Fruit fly (Drosophila melanogaster) whole organism, embryonic: Measurements from ENCODE around the gene ppk7.

Source experiments
- Abd-B ChIP-seq: fragments of 200-800 bp; sonication (Bioruptor generic); optimal IDR thresholded peaks from 2 replicates; lab custom pipeline; 2018; ENCODE audit warnings: missing biosample characterization, mild to moderate bottlenecking, missing genetic modification characterization, moderate library complexity
- BtbVII ChIP-seq: fragments of 200-800 bp; sonication (Bioruptor generic); optimal IDR thresholded peaks from 3 replicates; lab custom pipeline; 2017; ENCODE audit warnings: missing biosample characterization, mild to moderate bottlenecking, missing genetic modification characterization
- C15 ChIP-seq: fragments of 200-800 bp; sonication (Bioruptor generic); IDR thresholded peaks from 3 replicates; pipeline ENCODE4 v1.3.6; 2022; ENCODE audit warnings: missing biosample characterization, missing genetic modification characterization
- CG10321 ChIP-seq: fragments of 200-800 bp; sonication (Bioruptor generic); IDR thresholded peaks from 2 replicates; pipeline ENCODE4 v1.3.6; 2022; ENCODE audit warnings: missing biosample characterization, missing genetic modification characterization
- CG11560 ChIP-seq: fragments of 200-800 bp; sonication (Bioruptor generic); IDR thresholded peaks from 3 replicates; pipeline ENCODE4 v1.3.6; 2022; ENCODE audit warnings: missing biosample characterization, missing genetic modification characterization
- CG11695 ChIP-seq: fragments of 200-800 bp; sonication (Bioruptor generic); IDR thresholded peaks from 3 replicates; pipeline ENCODE4 v1.3.6; 2022; ENCODE audit warnings: missing biosample characterization, missing genetic modification characterization
- CG12236 ChIP-seq: fragments of 200-800 bp; sonication (Bioruptor generic); optimal IDR thresholded peaks from 2 replicates; lab custom pipeline; 2016; ENCODE audit warnings: missing biosample characterization, missing genetic modification characterization
- CG13123 ChIP-seq: fragments of 200-800 bp; sonication (Bioruptor generic); optimal IDR thresholded peaks from 2 replicates; lab custom pipeline; 2016; ENCODE audit warnings: missing biosample characterization, missing genetic modification characterization
- CG14014 ChIP-seq: fragments of 200-800 bp; sonication (Bioruptor generic); IDR thresholded peaks from 2 replicates; pipeline ENCODE4 v1.3.6; 2022; ENCODE audit warnings: missing biosample characterization, missing genetic modification characterization
- CG15269 ChIP-seq: fragments of 200-800 bp; sonication (Bioruptor generic); optimal IDR thresholded peaks from 2 replicates; lab custom pipeline; 2018; ENCODE audit warnings: missing biosample characterization, mild to moderate bottlenecking, missing genetic modification characterization, moderate library complexity
- CG17186 ChIP-seq: fragments of 200-800 bp; sonication (Bioruptor generic); optimal IDR thresholded peaks from 3 replicates; lab custom pipeline; 2017; ENCODE audit warnings: missing biosample characterization, missing genetic modification reagents, missing genetic modification characterization
- CG17361 ChIP-seq: fragments of 200-800 bp; sonication (Bioruptor generic); IDR thresholded peaks from 3 replicates; pipeline ENCODE4 v1.3.6; 2022; ENCODE audit warnings: missing biosample characterization, missing genetic modification characterization
- CG17829 ChIP-seq: fragments of 200-800 bp; optimal IDR thresholded peaks from 2 replicates; lab custom pipeline; 2019; ENCODE audit warnings: missing biosample characterization, mild to moderate bottlenecking, missing genetic modification characterization, moderate library complexity
- CG18262 ChIP-seq: fragments of 200-800 bp; optimal IDR thresholded peaks from 3 replicates; lab custom pipeline; 2019; ENCODE audit warnings: missing biosample characterization, mild to moderate bottlenecking, missing genetic modification characterization, moderate library complexity
- CG18764 ChIP-seq: fragments of 200-800 bp; sonication (Bioruptor generic); optimal IDR thresholded peaks from 3 replicates; lab custom pipeline; 2016; ENCODE audit warnings: missing biosample characterization, missing genetic modification characterization
- CG42726 ChIP-seq: fragments of 200-800 bp; sonication (Bioruptor generic); IDR thresholded peaks from 2 replicates; pipeline ENCODE4 v1.3.6; 2022; ENCODE audit warnings: missing biosample characterization, missing genetic modification characterization; ENCODE audit not compliant: partially characterized antibody
- CG8359 ChIP-seq: fragments of 200-800 bp; sonication (Bioruptor generic); optimal IDR thresholded peaks from 2 replicates; lab custom pipeline; 2017; ENCODE audit warnings: missing biosample characterization, mild to moderate bottlenecking, missing genetic modification characterization, borderline replicate concordance
- CG9437 ChIP-seq: fragments of 200-800 bp; sonication (Bioruptor generic); optimal IDR thresholded peaks from 2 replicates; lab custom pipeline; 2018; ENCODE audit warnings: missing biosample characterization, mild to moderate bottlenecking, missing genetic modification characterization
- CG9727 ChIP-seq: fragments of 200-800 bp; sonication (Bioruptor generic); optimal IDR thresholded peaks from 3 replicates; lab custom pipeline; 2017; ENCODE audit warnings: missing biosample characterization, mild to moderate bottlenecking, missing genetic modification characterization
- CHES-1-like ChIP-seq: fragments of 200-800 bp; sonication (Bioruptor generic); optimal IDR thresholded peaks from 2 replicates; lab custom pipeline; 2016; ENCODE audit warnings: missing biosample characterization, missing genetic modification characterization
- D ChIP-seq, 2 experiments: fragments of 200-800 bp in 1 of 2; fragments of >200 bp in 1 of 2; sonication (Bioruptor generic) in 1 of 2; optimal IDR thresholded peaks; 2 replicates in 1 of 2; 3 replicates in 1 of 2; lab custom pipeline; 2017; ENCODE audit warnings: mild to moderate bottlenecking in 1 of 2, missing biosample characterization in 1 of 2, missing genetic modification characterization in 1 of 2, missing genetic modification reagents in 1 of 2
- Dp ChIP-seq: fragments of 200-800 bp; sonication (Bioruptor generic); optimal IDR thresholded peaks from 2 replicates; lab custom pipeline; 2018; ENCODE audit warnings: missing biosample characterization, mild to moderate bottlenecking, missing genetic modification characterization, moderate library complexity
- Dref ChIP-seq: fragments of 200-800 bp; sonication (Bioruptor generic); IDR thresholded peaks from 2 replicates; pipeline ENCODE4 v1.3.6; 2022; ENCODE audit warnings: missing biosample characterization, missing genetic modification characterization
- H15 ChIP-seq: fragments of 200-800 bp; sonication (Bioruptor generic); IDR thresholded peaks from 3 replicates; pipeline ENCODE4 v1.3.6; 2022; ENCODE audit warnings: missing biosample characterization, missing genetic modification characterization
- HLH3B ChIP-seq: fragments of 200-800 bp; sonication (Bioruptor generic); IDR thresholded peaks from 2 replicates; pipeline ENCODE4 v1.3.6; 2022; ENCODE audit warnings: missing biosample characterization, missing genetic modification characterization
- Lhr ChIP-seq: fragments of 200-800 bp; sonication (Bioruptor generic); optimal IDR thresholded peaks from 3 replicates; lab custom pipeline; 2017; ENCODE audit warnings: mild to moderate bottlenecking, missing biosample characterization, missing genetic modification reagents, missing genetic modification characterization
- YL-1 ChIP-seq: fragments of 200-800 bp; sonication (Bioruptor generic); optimal IDR thresholded peaks from 3 replicates; lab custom pipeline; 2017; ENCODE audit warnings: missing biosample characterization, mild to moderate bottlenecking, missing genetic modification characterization
- bsh ChIP-seq, 2 experiments: fragments of 200-800 bp; sonication (Bioruptor generic); optimal IDR thresholded peaks; 2 replicates each; lab custom pipeline; 2017 to 2018; ENCODE audit warnings: mild to moderate bottlenecking in 2 of 2, missing biosample characterization in 2 of 2, missing genetic modification characterization in 2 of 2, moderate library complexity in 1 of 2
- btn ChIP-seq: fragments of 200-800 bp; sonication (Bioruptor generic); optimal IDR thresholded peaks from 2 replicates; lab custom pipeline; 2016; ENCODE audit warnings: missing biosample characterization, missing genetic modification characterization
- cad ChIP-seq: fragments of >200 bp; optimal IDR thresholded peaks from 2 replicates; lab custom pipeline; 2017; ENCODE audit warnings: missing biosample characterization, missing genetic modification characterization
- cato ChIP-seq: fragments of 200-800 bp; sonication (Bioruptor generic); optimal IDR thresholded peaks from 2 replicates; lab custom pipeline; 2016; ENCODE audit warnings: missing biosample characterization, missing genetic modification characterization, borderline replicate concordance
- chm ChIP-seq: fragments of 200-800 bp; sonication (Bioruptor generic); IDR thresholded peaks from 2 replicates; pipeline ENCODE4 v1.3.6; 2022; ENCODE audit warnings: missing biosample characterization, missing genetic modification characterization
- corto ChIP-seq: fragments of 200-800 bp; sonication (Bioruptor generic); optimal IDR thresholded peaks from 2 replicates; lab custom pipeline; 2016; ENCODE audit warnings: missing biosample characterization, mild to moderate bottlenecking, missing genetic modification characterization, moderate library complexity
- gcm ChIP-seq: fragments of 200-800 bp; sonication (Bioruptor generic); optimal IDR thresholded peaks from 2 replicates; lab custom pipeline; 2019; ENCODE audit warnings: missing biosample characterization, mild to moderate bottlenecking, missing genetic modification characterization, moderate library complexity
- gsb-n ChIP-seq: fragments of 200-800 bp; sonication (Bioruptor generic); optimal IDR thresholded peaks from 3 replicates; lab custom pipeline; 2018; ENCODE audit warnings: missing biosample characterization, mild to moderate bottlenecking, missing genetic modification characterization
- hb ChIP-seq: fragments of 200-800 bp; sonication (Bioruptor generic); IDR thresholded peaks from 3 replicates; pipeline ENCODE4 v1.3.6; 2022; ENCODE audit warnings: missing biosample characterization, missing genetic modification characterization; ENCODE audit not compliant: partially characterized antibody
- jigr1 ChIP-seq: fragments of 200-800 bp; sonication (Bioruptor generic); IDR thresholded peaks from 3 replicates; pipeline ENCODE4 v1.3.6; 2022; ENCODE audit warnings: missing biosample characterization, missing genetic modification characterization
- lmd ChIP-seq: fragments of 200-800 bp; sonication (Bioruptor generic); IDR thresholded peaks from 2 replicates; pipeline ENCODE4 v1.3.6; 2022; ENCODE audit warnings: missing biosample characterization, missing genetic modification characterization
- nau ChIP-seq: fragments of 200-800 bp; sonication (Bioruptor generic); optimal IDR thresholded peaks from 3 replicates; lab custom pipeline; 2017; ENCODE audit warnings: missing biosample characterization, mild to moderate bottlenecking, missing genetic modification characterization, missing genetic modification reagents
- nerfin-2 ChIP-seq: fragments of 200-800 bp; sonication (Bioruptor generic); IDR thresholded peaks from 2 replicates; pipeline ENCODE4 v1.3.6; 2022; ENCODE audit warnings: missing biosample characterization, missing genetic modification characterization; ENCODE audit not compliant: partially characterized antibody
- pfk ChIP-seq: fragments of 200-800 bp; sonication (Bioruptor generic); optimal IDR thresholded peaks from 2 replicates; lab custom pipeline; 2018; ENCODE audit warnings: missing biosample characterization, mild to moderate bottlenecking, missing genetic modification characterization, moderate library complexity
- prd ChIP-seq, 3 experiments: fragments of >200 bp in 2 of 3; fragments of 200-800 bp in 1 of 3; sonication (Bioruptor generic) in 1 of 3; optimal IDR thresholded peaks in 2 of 3; IDR thresholded peaks in 1 of 3; 2 replicates in 2 of 3; 3 replicates in 1 of 3; pipeline versions ENCODE4 v1.3.6 to Lab custom; 2017 to 2022; ENCODE audit warnings: missing biosample characterization in 1 of 3, missing genetic modification characterization in 1 of 3
- sens ChIP-seq: fragments of 200-800 bp; sonication (Bioruptor generic); peaks from one replicate; lab custom pipeline; 2016; ENCODE audit warnings: missing biosample characterization, missing genetic modification characterization
- sna ChIP-seq: fragments of 200-800 bp; sonication (Bioruptor generic); IDR thresholded peaks from 2 replicates; pipeline ENCODE4 v1.3.6; 2022; ENCODE audit warnings: missing biosample characterization, missing genetic modification characterization; ENCODE audit not compliant: partially characterized antibody
- sob ChIP-seq: fragments of 200-800 bp; sonication (Bioruptor generic); IDR thresholded peaks from 2 replicates; pipeline ENCODE4 v1.3.6; 2022; ENCODE audit warnings: missing biosample characterization, missing genetic modification characterization
- tap ChIP-seq: fragments of 200-800 bp; optimal IDR thresholded peaks from 3 replicates; lab custom pipeline; 2019; ENCODE audit warnings: missing biosample characterization, mild to moderate bottlenecking, missing genetic modification characterization, moderate library complexity
- vfl ChIP-seq: fragments of 200-800 bp; sonication (Bioruptor generic); optimal IDR thresholded peaks from 2 replicates; lab custom pipeline; 2016; ENCODE audit warnings: missing biosample characterization, missing genetic modification characterization
- zf30C ChIP-seq: fragments of 200-800 bp; sonication (Bioruptor generic); optimal IDR thresholded peaks from 3 replicates; lab custom pipeline; 2018; ENCODE audit warnings: missing biosample characterization, mild to moderate bottlenecking, missing genetic modification characterization

The ppk7 gene

DNA sequence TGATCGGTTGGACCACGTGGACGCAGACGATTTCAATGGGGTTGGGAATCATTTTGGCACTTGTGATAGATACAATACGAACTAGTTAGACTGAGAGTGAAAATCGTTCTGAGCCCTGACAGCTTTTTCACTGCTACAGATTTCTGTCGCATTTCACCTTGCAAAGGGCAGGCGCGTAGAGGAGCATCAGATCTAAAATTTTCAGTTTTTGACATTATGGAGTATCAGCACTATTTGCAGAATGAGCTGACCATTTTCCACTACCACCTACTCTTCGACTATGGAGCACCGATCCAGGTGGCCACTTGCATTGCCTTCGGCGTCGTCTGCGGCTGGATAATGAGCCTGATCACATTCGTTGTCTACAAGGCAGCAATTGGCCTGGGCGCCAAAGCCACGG lies 45.5 kb downstream of the ppk7 start, which contains the start of the genes CG43922 and CG13984:
TSS of gene CG43922 (minus strand) at position 101 of the 400 bp plus-strand sequence.
TSS of gene CG13984 (plus strand) at position 169 of the 400 bp plus-strand sequence.
- TF ChIP-seq CG15269 (no peak), H15 (GFP tag; lab: Robert Waterston, UW) (no peak), zf30C (GFP tag; lab: Kevin White, UChicago) (no peak), nerfin-2 (GFP tag; lab: Robert Waterston, UW) (no peak), BtbVII (no peak), sna (GFP tag; lab: Robert Waterston, UW) (no peak), gcm (GFP tag; lab: Kevin White, UChicago) (no peak), CG9437 (GFP tag; lab: Kevin White, UChicago) (no peak), pfk (GFP tag; lab: Kevin White, UChicago) (no peak), chm (GFP tag; lab: Robert Waterston, UW) (no peak), cad (GFP tag; lab: Kevin White, UChicago) (no peak), btn (GFP tag; lab: Kevin White, UChicago) (no peak), jigr1 (GFP tag; lab: Robert Waterston, UW) (no peak), CG9727 (GFP tag; lab: Kevin White, UChicago) (no peak), CG12236 (no peak)

- TF ChIP-seq CG10321: no peak
- TF ChIP-seq CG18764 (GFP tag; lab: Kevin White, UChicago): no peak
- no peak for TF ChIP-seq CG17186 (GFP tag; lab: Kevin White, UChicago)
- no peak for TF ChIP-seq Dp
- TF ChIP-seq CHES-1-like (GFP tag; lab: Kevin White, UChicago): no peak
- 0 out of 3 replicates have a peak, but pooled peaks have one; percentile 17 for TF ChIP-seq CG17361 (GFP tag; lab: Robert Waterston, UW)
- no peak for TF ChIP-seq corto (GFP tag; lab: Kevin White, UChicago)
- no peak for TF ChIP-seq Lhr (GFP tag; lab: Kevin White, UChicago)
- no peak for TF ChIP-seq cato (GFP tag; lab: Kevin White, UChicago)
- no peak for TF ChIP-seq CG11560 (tag; lab: Robert Waterston, UW)
- TF ChIP-seq CG18262 (tag; lab: Kevin White, UChicago): peak; percentile 8
- TF ChIP-seq bsh (GFP tag; optimal IDR thresholded peaks at IDR 0.05; lab: Kevin White, UChicago): peak in 1 of 2 experiments; percentile 54
- TF ChIP-seq tap (tag; lab: Kevin White, UChicago): no peak
- peak; percentile 41 for TF ChIP-seq HLH3B (GFP tag; lab: Robert Waterston, UW)
- TF ChIP-seq YL-1 (GFP tag; lab: Kevin White, UChicago): no peak
- TF ChIP-seq CG17829 (tag; lab: Kevin White, UChicago): no peak
- no peak for TF ChIP-seq CG13123 (GFP tag; lab: Kevin White, UChicago)
- TF ChIP-seq gsb-n (tag; lab: Kevin White, UChicago): no peak
- no peak for TF ChIP-seq CG42726
- no peak for TF ChIP-seq vfl (GFP tag; lab: Kevin White, UChicago)
- no peak for TF ChIP-seq D (optimal IDR thresholded peaks at IDR 0.05; lab: Kevin White, UChicago)
- peak; percentile 23 for TF ChIP-seq D (GFP tag; optimal IDR thresholded peaks at IDR 0.05; lab: Kevin White, UChicago)
- no peak for TF ChIP-seq CG14014 (GFP tag; lab: Robert Waterston, UW)
- TF ChIP-seq Dref (GFP tag; lab: Robert Waterston, UW): no peak
- TF ChIP-seq hb: no peak
- no peak for TF ChIP-seq CG8359 (GFP tag; lab: Kevin White, UChicago)
- TF ChIP-seq lmd (GFP tag; lab: Robert Waterston, UW): 0 out of 2 replicates have a peak, but pooled peaks have one; percentile 13
- TF ChIP-seq sens (GFP tag; lab: Kevin White, UChicago): peak; percentile 79
- TF ChIP-seq CG11695 (GFP tag; lab: Robert Waterston, UW): 0 out of 3 replicates have a peak, but pooled peaks have one; percentile 18
- TF ChIP-seq Abd-B (GFP tag; lab: Kevin White, UChicago): peak; percentile 8
- TF ChIP-seq prd (optimal IDR thresholded peaks at IDR 0.05; lab: Kevin White, UChicago): no peak
- peak; percentile 41; the same call in 1 of the 3 replicates for TF ChIP-seq prd (GFP tag; IDR thresholded peaks at IDR 0.05; lab: Robert Waterston, UW)
- no peak for TF ChIP-seq C15
- TF ChIP-seq nau: no peak
- TF ChIP-seq sob (GFP tag; lab: Robert Waterston, UW): no peak
Measured at dm6 chr2L:6306895-6307294, 47.2 kb downstream of the ppk7 start.
